Worm (Caenorhabditis elegans) whole organism, midembryonic: ENCODE results near the gene zzz-1.

Source experiments
- T22C8.4 ChIP-seq: fragments of 200-800 bp; sonication (Bioruptor generic); IDR thresholded peaks from 2 replicates; pipeline ENCODE4 v1.3.6; 2022; ENCODE audit warnings: missing genetic modification characterization, missing compliant biosample characterization
- flt-1 ChIP-seq: fragments of 200-800 bp; sonication (Bioruptor generic); IDR thresholded peaks from 2 replicates; pipeline ENCODE4 v1.3.6; 2022; ENCODE audit warnings: missing genetic modification characterization, missing compliant biosample characterization
- klf-2 ChIP-seq: fragments of 200-800 bp; sonication (Bioruptor generic); conservative IDR thresholded peaks from 2 replicates; pipeline ENCODE4 v1.3.6; 2022; ENCODE audit warnings: missing genetic modification reagents, missing genetic modification characterization, missing compliant biosample characterization
- med-1 ChIP-seq: sonication (generic microtip); optimal IDR thresholded peaks from 2 replicates; lab custom pipeline; 2017; ENCODE audit warnings: missing genetic modification characterization, mild to moderate bottlenecking, missing compliant biosample characterization, antibody characterized with exemption, missing genetic modification reagents; ENCODE audit not compliant: insufficient read depth
- ref-1 ChIP-seq: fragments of 200-800 bp; sonication (Bioruptor generic); conservative IDR thresholded peaks from 2 replicates; pipeline ENCODE4 v1.3.6; 2022; ENCODE audit warnings: missing genetic modification reagents, missing genetic modification characterization, missing compliant biosample characterization
- tab-1 ChIP-seq: fragments of 200-800 bp; sonication (Bioruptor generic); IDR thresholded peaks from 2 replicates; pipeline ENCODE4 v1.3.6; 2022; ENCODE audit warnings: missing genetic modification characterization, missing compliant biosample characterization

DNA sequence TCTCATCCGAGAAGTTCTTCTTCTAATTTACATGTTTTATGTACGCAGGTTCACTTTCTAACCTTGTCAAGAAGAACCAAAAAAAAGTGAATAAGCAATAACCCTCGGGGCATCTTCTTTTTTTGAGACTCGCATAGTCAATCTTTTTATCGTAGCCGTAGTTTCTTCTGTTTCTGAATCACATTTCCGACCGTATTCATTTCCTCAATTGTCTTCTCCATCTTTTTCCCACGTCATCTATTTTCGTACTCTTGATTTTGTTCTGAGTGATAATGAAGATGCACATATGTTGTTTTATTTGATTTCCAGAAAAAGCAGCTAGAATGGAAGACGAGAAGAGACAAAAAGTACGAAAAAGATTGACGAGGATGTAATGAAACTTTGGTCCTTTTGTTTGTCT is 35.9 kb upstream of the zzz-1 start:
- no peak for TF ChIP-seq ref-1 (GFP tag; lab: Robert Waterston, UW)
- no peak for TF ChIP-seq klf-2 (GFP tag; lab: Robert Waterston, UW)
- TF ChIP-seq tab-1, result no peak
- no peak for TF ChIP-seq med-1 (GFP tag; lab: Kevin White, UChicago)
- no peak for TF ChIP-seq T22C8.4
- TF ChIP-seq flt-1 (GFP tag; lab: Robert Waterston, UW), result no peak
